Worm (Caenorhabditis elegans): ENCODE results near the gene sec-61.G.

- TF ChIP-seq elt-1 (tag; optimal IDR thresholded peaks at IDR 0.05; ENCODE audit: borderline replicate concordance, insufficient read depth) (no peak), nhr-76 (tag; optimal IDR thresholded peaks at IDR 0.05) (no peak), pha-4 (tag; optimal IDR thresholded peaks at IDR 0.05) (no peak), ztf-11 (tag; optimal IDR thresholded peaks at IDR 0.05) (no peak), snpc-4 (tag; optimal IDR thresholded peaks at IDR 0.05) (no peak)
Measured at ce11 chrV:10855363-10855762, 41.6 kb downstream of the sec-61.G start.
